Worm (Caenorhabditis elegans): ENCODE results near the gene Y116F11B.8.

DNA sequence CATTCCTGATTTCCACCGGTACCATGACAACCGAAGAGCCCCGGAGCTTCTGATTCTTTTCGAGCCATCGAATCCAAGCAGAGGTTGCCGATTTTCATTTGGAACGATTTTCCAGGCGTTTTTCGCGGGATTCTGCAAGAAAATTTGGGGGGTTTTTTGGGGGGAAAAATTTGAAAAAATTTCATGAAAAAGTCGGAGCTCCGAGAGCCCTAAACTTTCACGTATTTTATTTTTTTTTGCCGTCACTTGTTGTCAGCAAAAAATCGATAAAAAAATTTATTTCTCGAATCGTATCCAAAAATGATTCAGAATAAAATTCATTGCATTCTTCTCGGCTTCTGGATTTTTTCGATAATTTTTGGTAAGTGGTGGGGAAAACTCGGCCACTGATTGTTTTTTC, 25.5 kb downstream of the Y116F11B.8 start, which contains the start of gene Y116F11B.13:
- TF ChIP-seq lin-38 (GFP tag; IDR thresholded peaks at IDR 0.05) (no peak), snpc-1.2 (GFP tag; IDR thresholded peaks at IDR 0.05) (no peak), mdl-1 (tag; optimal IDR thresholded peaks at IDR 0.05) (no peak), zip-11 (GFP tag; IDR thresholded peaks at IDR 0.05) (no peak), unc-39 (tag; optimal IDR thresholded peaks at IDR 0.05) (no peak), cey-2 (tag; optimal IDR thresholded peaks at IDR 0.05; ENCODE audit: borderline replicate concordance, insufficient read depth) (no peak), hlh-11 (tag; optimal IDR thresholded peaks at IDR 0.05) (no peak), lin-15B (tag; optimal IDR thresholded peaks at IDR 0.05) (no peak), zag-1 (tag; optimal IDR thresholded peaks at IDR 0.05) (no peak), F37D6.2 (tag; optimal IDR thresholded peaks at IDR 0.05) (no peak), nhr-237 (tag; optimal IDR thresholded peaks at IDR 0.05) (no peak), aly-2 (tag; optimal IDR thresholded peaks at IDR 0.05) (no peak), lin-39 (tag; optimal IDR thresholded peaks at IDR 0.05) (no peak), dmd-8 (GFP tag; IDR thresholded peaks at IDR 0.05) (no peak)
